Worm (Caenorhabditis elegans) whole organism, mixed stage, embryonic: Measurements from ENCODE around the gene F13E9.11.

Experiments
- nhr-12 ChIP-seq: fragments of 150-350 bp; optimal IDR thresholded peaks from 2 replicates; lab custom pipeline; 2014; ENCODE audit warnings: missing biosample characterization, missing genetic modification characterization
- nhr-237 ChIP-seq: fragments of 150-350 bp; optimal IDR thresholded peaks from 2 replicates; lab custom pipeline; 2014; ENCODE audit warnings: missing biosample characterization, missing genetic modification characterization
- snpc-4 ChIP-seq: fragments of 150-350 bp; optimal IDR thresholded peaks from 2 replicates; lab custom pipeline; 2014; ENCODE audit warnings: missing biosample characterization, missing genetic modification characterization
- sptf-1 ChIP-seq: sonication (generic microtip); optimal IDR thresholded peaks from 2 replicates; lab custom pipeline; 2017; ENCODE audit warnings: mild to moderate bottlenecking, missing genetic modification characterization, moderate library complexity, missing compliant biosample characterization
- unc-39 ChIP-seq: fragments of 150-350 bp; optimal IDR thresholded peaks from 2 replicates; lab custom pipeline; 2014; ENCODE audit warnings: missing biosample characterization, missing genetic modification characterization
- unc-62 ChIP-seq: fragments of 150-350 bp; optimal IDR thresholded peaks from 2 replicates; lab custom pipeline; 2014; ENCODE audit warnings: missing biosample characterization, missing genetic modification reagents, missing genetic modification characterization

DNA sequence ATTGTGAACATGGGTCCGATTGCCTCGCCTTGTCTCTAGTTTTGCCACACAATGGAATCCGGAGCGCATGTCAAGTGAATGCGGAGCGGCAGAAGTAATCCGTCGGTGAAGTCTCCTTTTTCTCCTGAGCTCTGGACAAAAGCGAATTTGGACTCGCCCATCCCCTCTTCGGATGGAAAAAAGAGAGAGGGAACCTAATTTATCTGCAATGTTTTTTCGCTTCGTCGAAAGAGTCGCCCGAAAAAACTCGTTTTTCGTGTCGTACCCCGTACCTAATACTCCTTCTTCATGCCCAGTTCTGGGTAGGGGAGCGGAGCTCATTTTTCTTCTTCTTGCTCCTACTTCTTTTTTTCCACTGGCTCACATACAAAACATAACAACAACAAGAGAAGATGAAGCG, 1.2 kb upstream of the F13E9.11 start:
- TF ChIP-seq nhr-237 (tag; lab: Kevin White, UChicago) (no peak), unc-62 (no peak), sptf-1 (no peak), snpc-4 (tag; lab: Kevin White, UChicago) (no peak), unc-39 (tag; lab: Kevin White, UChicago) (no peak), nhr-12 (no peak)
